Fruit fly (Drosophila melanogaster) S2 (cell line): ENCODE measurements around the gene RhoGAP15B.

Experiments used
- CG8478 ChIP-seq: fragments of >200 bp; optimal IDR thresholded peaks from 2 replicates; lab custom pipeline; 2018
- CTCF ChIP-seq, 2 experiments: fragments of >200 bp; optimal IDR thresholded peaks; 2 replicates each; lab custom pipeline; 2018

DNA sequence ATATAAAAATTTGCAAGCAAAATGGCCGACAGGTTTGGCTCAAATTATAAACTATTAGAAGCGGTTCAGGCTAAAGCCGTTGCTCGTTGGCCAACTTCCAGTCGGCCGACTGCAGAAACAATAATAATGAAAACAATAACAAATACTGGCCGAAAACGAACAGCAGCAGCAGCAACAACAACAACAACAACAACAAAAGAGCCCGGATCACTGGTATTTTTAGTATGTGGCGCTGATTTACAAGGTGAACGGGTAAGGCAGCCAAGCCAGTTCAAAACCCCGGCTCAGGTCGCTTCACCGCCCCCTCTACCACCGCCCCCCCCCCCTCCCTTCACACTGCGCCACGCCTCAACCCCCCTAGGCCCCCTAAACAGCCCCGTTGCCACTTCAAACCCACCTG lies 42.8 kb upstream of the RhoGAP15B start:
- no peak for TF ChIP-seq CG8478 (lab: Kevin White, UChicago)
- TF ChIP-seq CTCF (optimal IDR thresholded peaks at IDR 0.05; lab: Kevin White, UChicago), result no peak
